Fruit fly (Drosophila melanogaster) whole organism, embryonic: ENCODE results near the gene Mur2B.

Source experiments
- CG10267 ChIP-seq: fragments of 200-800 bp; sonication (Bioruptor generic); optimal IDR thresholded peaks from 2 replicates; lab custom pipeline; 2018; ENCODE audit warnings: missing biosample characterization, mild to moderate bottlenecking, missing genetic modification characterization, moderate library complexity
- CG10462 ChIP-seq: fragments of 200-800 bp; sonication (Bioruptor generic); optimal IDR thresholded peaks from 2 replicates; lab custom pipeline; 2016; ENCODE audit warnings: missing biosample characterization, missing genetic modification characterization
- CG10654 ChIP-seq: fragments of 200-800 bp; sonication (Bioruptor generic); optimal IDR thresholded peaks from 2 replicates; lab custom pipeline; 2016; ENCODE audit warnings: missing biosample characterization, missing genetic modification characterization
- CG11695 ChIP-seq: fragments of 200-800 bp; sonication (Bioruptor generic); IDR thresholded peaks from 3 replicates; pipeline ENCODE4 v1.3.6; 2022; ENCODE audit warnings: missing biosample characterization, missing genetic modification characterization
- CG12391 ChIP-seq: fragments of 200-800 bp; sonication (Bioruptor generic); optimal IDR thresholded peaks from 3 replicates; lab custom pipeline; 2018; ENCODE audit warnings: missing biosample characterization, mild to moderate bottlenecking, missing genetic modification characterization, moderate library complexity
- CG14014 ChIP-seq: fragments of 200-800 bp; sonication (Bioruptor generic); IDR thresholded peaks from 2 replicates; pipeline ENCODE4 v1.3.6; 2022; ENCODE audit warnings: missing biosample characterization, missing genetic modification characterization
- CG14860 ChIP-seq: fragments of 200-800 bp; sonication (Bioruptor generic); IDR thresholded peaks from 3 replicates; pipeline ENCODE4 v1.3.6; 2022; ENCODE audit warnings: missing biosample characterization, missing genetic modification characterization; ENCODE audit not compliant: partially characterized antibody
- CG17186 ChIP-seq: fragments of 200-800 bp; sonication (Bioruptor generic); optimal IDR thresholded peaks from 3 replicates; lab custom pipeline; 2017; ENCODE audit warnings: missing biosample characterization, missing genetic modification reagents, missing genetic modification characterization
- CG2199 ChIP-seq: fragments of 200-800 bp; sonication (Bioruptor generic); IDR thresholded peaks from 3 replicates; pipeline ENCODE4 v1.3.6; 2022; ENCODE audit warnings: missing biosample characterization, missing genetic modification characterization
- CG2712 ChIP-seq: fragments of 200-800 bp; optimal IDR thresholded peaks from 3 replicates; lab custom pipeline; 2019; ENCODE audit warnings: missing biosample characterization, mild to moderate bottlenecking, missing genetic modification characterization, moderate library complexity
- CG2875 ChIP-seq: fragments of 200-800 bp; sonication (Bioruptor generic); optimal IDR thresholded peaks from 2 replicates; lab custom pipeline; 2017; ENCODE audit warnings: missing biosample characterization, mild to moderate bottlenecking, missing genetic modification characterization, missing genetic modification reagents
- CG2889 ChIP-seq: fragments of 200-800 bp; sonication (Bioruptor generic); IDR thresholded peaks from 3 replicates; pipeline ENCODE4 v1.3.6; 2022; ENCODE audit warnings: missing biosample characterization, missing genetic modification characterization
- CG33557 ChIP-seq: fragments of 200-800 bp; sonication (Bioruptor generic); optimal IDR thresholded peaks from 2 replicates; lab custom pipeline; 2019; ENCODE audit warnings: missing biosample characterization, mild to moderate bottlenecking, missing genetic modification characterization, moderate library complexity
- CG6272 ChIP-seq: fragments of 200-800 bp; sonication (Bioruptor generic); IDR thresholded peaks from 2 replicates; pipeline ENCODE4 v1.3.6; 2022; ENCODE audit warnings: missing biosample characterization, missing genetic modification characterization
- CG7839 ChIP-seq: fragments of 200-800 bp; sonication (Bioruptor generic); optimal IDR thresholded peaks from 3 replicates; lab custom pipeline; 2018; ENCODE audit warnings: missing biosample characterization, mild to moderate bottlenecking, missing genetic modification characterization, moderate library complexity
- CG7963 ChIP-seq: fragments of 200-800 bp; sonication (Bioruptor generic); IDR thresholded peaks from 3 replicates; pipeline ENCODE4 v1.3.6; 2022; ENCODE audit warnings: missing biosample characterization, missing genetic modification characterization; ENCODE audit not compliant: partially characterized antibody
- CG9609 ChIP-seq: fragments of 200-800 bp; sonication (Bioruptor generic); optimal IDR thresholded peaks from 3 replicates; lab custom pipeline; 2016; ENCODE audit warnings: missing biosample characterization, missing genetic modification characterization
- E2f1 ChIP-seq: fragments of 200-800 bp; sonication (Bioruptor generic); IDR thresholded peaks from 2 replicates; pipeline ENCODE4 v1.3.6; 2022; ENCODE audit warnings: missing biosample characterization, missing genetic modification characterization
- Elba2 ChIP-seq: fragments of 200-800 bp; sonication (Bioruptor generic); optimal IDR thresholded peaks from 3 replicates; lab custom pipeline; 2016; ENCODE audit warnings: missing biosample characterization, missing genetic modification characterization
- Gug ChIP-seq: fragments of 200-800 bp; sonication (Bioruptor generic); IDR thresholded peaks from 4 replicates; pipeline ENCODE4 v1.3.6; 2022; ENCODE audit warnings: missing biosample characterization, missing genetic modification characterization
- HLH3B ChIP-seq: fragments of 200-800 bp; sonication (Bioruptor generic); IDR thresholded peaks from 2 replicates; pipeline ENCODE4 v1.3.6; 2022; ENCODE audit warnings: missing biosample characterization, missing genetic modification characterization
- Hand ChIP-seq: fragments of 200-800 bp; sonication (Bioruptor generic); optimal IDR thresholded peaks from 2 replicates; lab custom pipeline; 2017; ENCODE audit warnings: mild to moderate bottlenecking, missing biosample characterization, missing genetic modification reagents, missing genetic modification characterization
- HmgZ ChIP-seq: fragments of 200-800 bp; sonication (Bioruptor generic); optimal IDR thresholded peaks from 2 replicates; lab custom pipeline; 2018; ENCODE audit warnings: missing biosample characterization, mild to moderate bottlenecking, missing genetic modification characterization
- Med ChIP-seq: fragments of 200-800 bp; sonication (Bioruptor generic); peaks from one replicate; lab custom pipeline; 2016; ENCODE audit warnings: missing biosample characterization, missing genetic modification characterization, mild to moderate bottlenecking, inconsistent platforms, moderate library complexity
- NFAT ChIP-seq: fragments of 200-800 bp; sonication (Bioruptor generic); IDR thresholded peaks from 2 replicates; pipeline ENCODE4 v1.3.6; 2022; ENCODE audit warnings: missing biosample characterization, missing genetic modification characterization
- Neu2 ChIP-seq: fragments of 200-800 bp; sonication (Bioruptor generic); optimal IDR thresholded peaks from 3 replicates; lab custom pipeline; 2016; ENCODE audit warnings: missing biosample characterization, missing genetic modification characterization, borderline replicate concordance
- Nf-YA ChIP-seq: fragments of 200-800 bp; sonication (Bioruptor generic); IDR thresholded peaks from 2 replicates; pipeline ENCODE4 v1.3.6; 2022; ENCODE audit warnings: missing biosample characterization, missing genetic modification characterization
- Oli ChIP-seq: fragments of 200-800 bp; sonication (Bioruptor generic); optimal IDR thresholded peaks from 2 replicates; lab custom pipeline; 2018; ENCODE audit warnings: missing biosample characterization, mild to moderate bottlenecking, missing genetic modification characterization, moderate library complexity
- Optix ChIP-seq: fragments of 200-800 bp; sonication (Bioruptor generic); IDR thresholded peaks from 3 replicates; pipeline ENCODE4 v1.3.6; 2022; ENCODE audit warnings: missing biosample characterization, missing genetic modification characterization
- Pdp1 ChIP-seq, 2 experiments: fragments of 200-800 bp; sonication (Bioruptor generic); optimal IDR thresholded peaks; 3 replicates each; lab custom pipeline; 2016; ENCODE audit warnings: missing biosample characterization in 2 of 2, missing genetic modification characterization in 2 of 2, mild to moderate bottlenecking in 1 of 2, moderate library complexity in 1 of 2
- Side ChIP-seq: fragments of 200-800 bp; sonication (Bioruptor generic); optimal IDR thresholded peaks from 2 replicates; lab custom pipeline; 2016; ENCODE audit warnings: missing biosample characterization, missing genetic modification characterization
- Sry-δ ChIP-seq: fragments of 200-800 bp; sonication (Bioruptor generic); optimal IDR thresholded peaks from 2 replicates; lab custom pipeline; 2016; ENCODE audit warnings: missing biosample characterization, missing genetic modification characterization
- Xrp1 ChIP-seq: fragments of 200-800 bp; sonication (Bioruptor generic); IDR thresholded peaks from 2 replicates; pipeline ENCODE4 v1.3.6; 2022; ENCODE audit warnings: missing biosample characterization, missing genetic modification characterization
- ase ChIP-seq: fragments of 200-800 bp; sonication (Bioruptor generic); IDR thresholded peaks from 3 replicates; pipeline ENCODE4 v1.3.6; 2022; ENCODE audit warnings: missing biosample characterization, missing genetic modification characterization
- bbx ChIP-seq: fragments of 200-800 bp; sonication (Bioruptor generic); IDR thresholded peaks from 2 replicates; pipeline ENCODE4 v1.3.6; 2022; ENCODE audit warnings: missing biosample characterization, missing genetic modification characterization; ENCODE audit not compliant: partially characterized antibody
- chinmo ChIP-seq: fragments of 200-800 bp; sonication (Bioruptor generic); IDR thresholded peaks from 4 replicates; pipeline ENCODE4 v1.3.6; 2022; ENCODE audit warnings: missing biosample characterization, missing genetic modification characterization; ENCODE audit not compliant: partially characterized antibody
- crp ChIP-seq, 2 experiments: fragments of 200-800 bp; sonication (Bioruptor generic); optimal IDR thresholded peaks; 2 replicates in 1 of 2; 3 replicates in 1 of 2; lab custom pipeline; 2017; ENCODE audit warnings: missing biosample characterization in 2 of 2, missing genetic modification characterization in 2 of 2, mild to moderate bottlenecking in 1 of 2, moderate library complexity in 1 of 2
- gce ChIP-seq: fragments of 200-800 bp; sonication (Bioruptor generic); IDR thresholded peaks from 3 replicates; pipeline ENCODE4 v1.3.6; 2022; ENCODE audit warnings: missing biosample characterization, missing genetic modification characterization
- gem ChIP-seq: fragments of 200-800 bp; sonication (Bioruptor generic); optimal IDR thresholded peaks from 2 replicates; lab custom pipeline; 2019; ENCODE audit warnings: missing biosample characterization, mild to moderate bottlenecking, missing genetic modification characterization, moderate library complexity
- grau ChIP-seq: fragments of 200-800 bp; optimal IDR thresholded peaks from 3 replicates; lab custom pipeline; 2019; ENCODE audit warnings: missing biosample characterization, mild to moderate bottlenecking, missing genetic modification characterization, moderate library complexity
- jigr1 ChIP-seq: fragments of 200-800 bp; sonication (Bioruptor generic); IDR thresholded peaks from 3 replicates; pipeline ENCODE4 v1.3.6; 2022; ENCODE audit warnings: missing biosample characterization, missing genetic modification characterization
- nom ChIP-seq: fragments of 200-800 bp; sonication (Bioruptor generic); optimal IDR thresholded peaks from 2 replicates; lab custom pipeline; 2017; ENCODE audit warnings: missing biosample characterization, missing genetic modification characterization, mild to moderate bottlenecking, moderate library complexity, missing genetic modification reagents
- onecut ChIP-seq: fragments of 200-800 bp; sonication (Bioruptor generic); IDR thresholded peaks from 2 replicates; pipeline ENCODE4 v1.3.6; 2022; ENCODE audit warnings: missing biosample characterization, missing genetic modification characterization
- pfk ChIP-seq: fragments of 200-800 bp; sonication (Bioruptor generic); optimal IDR thresholded peaks from 2 replicates; lab custom pipeline; 2018; ENCODE audit warnings: missing biosample characterization, mild to moderate bottlenecking, missing genetic modification characterization, moderate library complexity
- schlank ChIP-seq: fragments of 200-800 bp; sonication (Bioruptor generic); optimal IDR thresholded peaks from 2 replicates; lab custom pipeline; 2018; ENCODE audit warnings: missing biosample characterization, mild to moderate bottlenecking, missing genetic modification characterization
- sim ChIP-seq: fragments of 200-800 bp; sonication (Bioruptor generic); IDR thresholded peaks from 2 replicates; pipeline ENCODE4 v1.3.6; 2022; ENCODE audit warnings: missing biosample characterization, missing genetic modification characterization
- so ChIP-seq: fragments of 200-800 bp; sonication (Bioruptor generic); IDR thresholded peaks from 3 replicates; pipeline ENCODE4 v1.3.6; 2022; ENCODE audit warnings: missing biosample characterization, missing genetic modification characterization
- trh ChIP-seq: fragments of 200-800 bp; sonication (Bioruptor generic); optimal IDR thresholded peaks from 2 replicates; lab custom pipeline; 2016; ENCODE audit warnings: missing biosample characterization, missing genetic modification characterization

Gene Mur2B

dm6 chrX:1618727-1619581, 49.6 kb downstream of the Mur2B start (continued):
- TF ChIP-seq CG10267 (no peak), Nf-YA (peak; percentile 72; the same call in 1 of the 2 replicates), Hand (GFP tag; lab: Kevin White, UChicago) (peak; percentile 20), NFAT (GFP tag; lab: Robert Waterston, UW) (peak; percentile 69), trh (GFP tag; lab: Kevin White, UChicago) (peak; percentile 44), pfk (no peak), CG9609 (GFP tag; lab: Kevin White, UChicago) (peak; percentile 74), gce (no peak), CG7963 (GFP tag; lab: Robert Waterston, UW) (no peak), schlank (peak; percentile 61), CG10654 (GFP tag; lab: Kevin White, UChicago) (peak; percentile 66), CG14014 (GFP tag; lab: Robert Waterston, UW) (peak; percentile 82), Side (GFP tag; lab: Kevin White, UChicago) (peak; percentile 81), CG14860 (no peak), sim (GFP tag; lab: Robert Waterston, UW) (no peak), Med (GFP tag; lab: Kevin White, UChicago) (peak; percentile 98), CG2889 (GFP tag; lab: Robert Waterston, UW) (peak; percentile 81; the same call in 2 of the 3 replicates), CG6272 (GFP tag; lab: Robert Waterston, UW) (peak; percentile 82), CG2712 (tag; lab: Kevin White, UChicago) (peak; percentile 76), grau (tag; lab: Kevin White, UChicago) (peak; percentile 81), nom (no peak), CG11695 (GFP tag; lab: Robert Waterston, UW) (peak; percentile 80), Neu2 (GFP tag; lab: Kevin White, UChicago) (no peak), so (peak; percentile 80; the same call in 2 of the 3 replicates), CG33557 (no peak), Gug (GFP tag; lab: Robert Waterston, UW) (peak; percentile 79; the same call in 3 of the 4 replicates), Pdp1 (GFP tag; optimal IDR thresholded peaks at IDR 0.05; lab: Kevin White, UChicago) (peak; percentile 85 to 87), CG10462 (peak; percentile 40), onecut (peak; percentile 50), CG2199 (no peak), CG17186 (GFP tag; lab: Kevin White, UChicago) (no peak), HLH3B (GFP tag; lab: Robert Waterston, UW) (peak; percentile 83), jigr1 (GFP tag; lab: Robert Waterston, UW) (peak; percentile 66; the same call in 1 of the 3 replicates), Oli (tag; lab: Kevin White, UChicago) (peak; percentile 83), Elba2 (GFP tag; lab: Kevin White, UChicago) (no peak), CG12391 (peak; percentile 70), bbx (no peak), HmgZ (tag; lab: Kevin White, UChicago) (peak; percentile 75), ase (GFP tag; lab: Robert Waterston, UW) (peak; percentile 76; the same call in 2 of the 3 replicates), Optix (GFP tag; lab: Robert Waterston, UW) (peak; percentile 79; the same call in 2 of the 3 replicates), CG7839 (tag; lab: Kevin White, UChicago) (peak; percentile 88), gem (tag; lab: Kevin White, UChicago) (peak; percentile 87), Xrp1 (GFP tag; lab: Robert Waterston, UW) (peak; percentile 73), Sry-δ (no peak), CG2875 (GFP tag; lab: Kevin White, UChicago) (peak; percentile 42), chinmo (GFP tag; lab: Robert Waterston, UW) (peak; percentile 82; the same call in 3 of the 4 replicates), E2f1 (GFP tag; lab: Robert Waterston, UW) (peak; percentile 79), crp (GFP tag; optimal IDR thresholded peaks at IDR 0.05; lab: Kevin White, UChicago) (peak in 1 of 2 experiments; percentile 9)
